Worm (Caenorhabditis elegans) whole organism, young adult: ENCODE results near the gene C02E7.8.

Experiments used
- B0336.3 ChIP-seq: fragments of 200-800 bp; sonication (Bioruptor generic); IDR thresholded peaks from 2 replicates; pipeline ENCODE4 v1.3.6; 2022; ENCODE audit warnings: missing genetic modification characterization, missing compliant biosample characterization
- F33H1.4 ChIP-seq: fragments of 200-800 bp; sonication (Bioruptor generic); IDR thresholded peaks from 2 replicates; pipeline ENCODE4 v1.3.6; 2022; ENCODE audit warnings: missing genetic modification reagents, missing genetic modification characterization, missing compliant biosample characterization
- F55B11.4 ChIP-seq: sonication (generic microtip); optimal IDR thresholded peaks from 2 replicates; lab custom pipeline; 2016; ENCODE audit warnings: missing compliant biosample characterization, missing genetic modification characterization, borderline replicate concordance; ENCODE audit not compliant: insufficient read depth
- T26A5.8 ChIP-seq: sonication (generic microtip); optimal IDR thresholded peaks from 2 replicates; lab custom pipeline; 2016; ENCODE audit warnings: missing genetic modification characterization, missing compliant biosample characterization
- Y95B8A.8 ChIP-seq: fragments of 200-800 bp; sonication (Bioruptor generic); IDR thresholded peaks from 2 replicates; pipeline ENCODE4 v1.3.6; 2022; ENCODE audit warnings: missing genetic modification reagents, missing genetic modification characterization, missing compliant biosample characterization
- ZK185.1 ChIP-seq: sonication (generic microtip); optimal IDR thresholded peaks from 2 replicates; lab custom pipeline; 2016; ENCODE audit warnings: mild to moderate bottlenecking, missing genetic modification characterization, missing compliant biosample characterization; ENCODE audit not compliant: poor library complexity, severe bottlenecking
- aptf-3 ChIP-seq: fragments of 200-800 bp; sonication (Bioruptor generic); IDR thresholded peaks from 2 replicates; pipeline ENCODE4 v1.3.6; 2022; ENCODE audit warnings: missing genetic modification characterization, missing compliant biosample characterization
- atf-7 ChIP-seq: sonication (generic microtip); optimal IDR thresholded peaks from 2 replicates; lab custom pipeline; 2017; ENCODE audit warnings: mild to moderate bottlenecking, missing genetic modification characterization, missing compliant biosample characterization
- attf-3 ChIP-seq: fragments of 200-800 bp; sonication (Bioruptor generic); conservative IDR thresholded peaks from 2 replicates; pipeline ENCODE4 v1.3.6; 2022; ENCODE audit warnings: missing genetic modification reagents, missing genetic modification characterization, missing compliant biosample characterization
- attf-5 ChIP-seq: fragments of 200-800 bp; sonication (Bioruptor generic); optimal IDR thresholded peaks from 2 replicates; lab custom pipeline; 2018; ENCODE audit warnings: mild to moderate bottlenecking, missing genetic modification characterization, missing compliant biosample characterization
- bed-1 ChIP-seq: fragments of 200-800 bp; sonication (Bioruptor generic); IDR thresholded peaks from 2 replicates; pipeline ENCODE4 v1.3.6; 2022; ENCODE audit warnings: missing genetic modification reagents, missing genetic modification characterization, missing compliant biosample characterization
- ccch-3 ChIP-seq: fragments of 200-800 bp; sonication (Bioruptor generic); optimal IDR thresholded peaks from 2 replicates; lab custom pipeline; 2018; ENCODE audit warnings: mild to moderate bottlenecking, missing genetic modification characterization, missing compliant biosample characterization
- ceh-27 ChIP-seq: fragments of 200-800 bp; sonication (Bioruptor generic); optimal IDR thresholded peaks from 2 replicates; lab custom pipeline; 2018; ENCODE audit warnings: mild to moderate bottlenecking, missing genetic modification characterization, moderate library complexity, missing compliant biosample characterization
- ceh-58 ChIP-seq: fragments of 200-800 bp; sonication (Bioruptor generic); IDR thresholded peaks from 2 replicates; pipeline ENCODE4 v1.3.6; 2022; ENCODE audit warnings: missing genetic modification characterization, missing compliant biosample characterization
- ceh-91 ChIP-seq: fragments of 200-800 bp; sonication (Bioruptor generic); IDR thresholded peaks from 2 replicates; pipeline ENCODE4 v1.3.6; 2022; ENCODE audit warnings: missing genetic modification reagents, missing genetic modification characterization, missing compliant biosample characterization
- chd-7 ChIP-seq: sonication (generic microtip); optimal IDR thresholded peaks from 2 replicates; lab custom pipeline; 2016; ENCODE audit warnings: mild to moderate bottlenecking, missing genetic modification characterization, moderate library complexity, missing compliant biosample characterization
- dox-1 ChIP-seq: fragments of 200-800 bp; sonication (Bioruptor generic); IDR thresholded peaks from 2 replicates; pipeline ENCODE4 v1.3.6; 2022; ENCODE audit warnings: missing genetic modification reagents, missing genetic modification characterization, missing compliant biosample characterization
- efl-1 ChIP-seq: fragments of 150-350 bp; optimal IDR thresholded peaks from 2 replicates; lab custom pipeline; 2014; ENCODE audit warnings: missing biosample characterization, missing genetic modification reagents, missing genetic modification characterization
- gei-17 ChIP-seq: fragments of 200-800 bp; sonication (Bioruptor generic); optimal IDR thresholded peaks from 2 replicates; lab custom pipeline; 2018; ENCODE audit warnings: mild to moderate bottlenecking, missing genetic modification characterization, missing compliant biosample characterization
- hlh-12 ChIP-seq: sonication (generic microtip); optimal IDR thresholded peaks from 2 replicates; lab custom pipeline; 2016; ENCODE audit warnings: missing genetic modification characterization, missing compliant biosample characterization
- hsf-1 ChIP-seq: fragments of 200-800 bp; sonication (Bioruptor generic); IDR thresholded peaks from 2 replicates; pipeline ENCODE4 v1.3.6; 2022; ENCODE audit warnings: missing genetic modification reagents, missing genetic modification characterization, missing compliant biosample characterization
- lin-35 ChIP-seq, 3 experiments: fragments of 150-350 bp in 2 of 3; sonication (generic microtip) in 1 of 3; optimal IDR thresholded peaks; 2 replicates each; lab custom pipeline; 2014 to 2018; ENCODE audit warnings: missing biosample characterization in 3 of 3, missing genetic modification characterization in 3 of 3, missing genetic modification reagents in 3 of 3
- lsl-1 ChIP-seq: fragments of 200-800 bp; sonication (Bioruptor generic); optimal IDR thresholded peaks from 2 replicates; lab custom pipeline; 2018; ENCODE audit warnings: mild to moderate bottlenecking, missing genetic modification characterization, moderate library complexity, missing compliant biosample characterization
- madf-3 ChIP-seq: fragments of 200-800 bp; sonication (Bioruptor generic); IDR thresholded peaks from 2 replicates; pipeline ENCODE4 v1.3.6; 2022; ENCODE audit warnings: missing genetic modification reagents, missing genetic modification characterization, missing compliant biosample characterization
- nhr-80 ChIP-seq: sonication (generic microtip); optimal IDR thresholded peaks from 2 replicates; lab custom pipeline; 2016; ENCODE audit warnings: missing genetic modification characterization, missing compliant biosample characterization
- pbrm-1 ChIP-seq: fragments of 200-800 bp; sonication (Bioruptor generic); IDR thresholded peaks from 2 replicates; pipeline ENCODE4 v1.3.6; 2022; ENCODE audit warnings: missing genetic modification reagents, missing genetic modification characterization, missing compliant biosample characterization
- rpc-1 ChIP-seq, 2 experiments: fragments of 150-350 bp in 1 of 2; sonication (generic microtip) in 1 of 2; optimal IDR thresholded peaks; 2 replicates each; lab custom pipeline; 2014 to 2018; ENCODE audit warnings: missing biosample characterization in 1 of 2, missing genetic modification characterization in 1 of 2, missing genetic modification reagents in 1 of 2, missing genotype in 1 of 2
- tlf-1 ChIP-seq: fragments of 200-800 bp; sonication (Bioruptor generic); optimal IDR thresholded peaks from 2 replicates; lab custom pipeline; 2018; ENCODE audit warnings: mild to moderate bottlenecking, missing genetic modification characterization, missing compliant biosample characterization
- unc-62 ChIP-seq: fragments of 150-350 bp; optimal IDR thresholded peaks from 2 replicates; lab custom pipeline; 2014; ENCODE audit warnings: missing biosample characterization, missing genetic modification reagents, missing genetic modification characterization
- zim-3 ChIP-seq: sonication (generic microtip); optimal IDR thresholded peaks from 2 replicates; lab custom pipeline; 2017; ENCODE audit warnings: mild to moderate bottlenecking, missing genetic modification characterization, moderate library complexity, missing compliant biosample characterization
- ztf-25 ChIP-seq: fragments of 200-800 bp; sonication (Bioruptor generic); IDR thresholded peaks from 2 replicates; pipeline ENCODE4 v1.3.6; 2022; ENCODE audit warnings: missing genetic modification reagents, missing genetic modification characterization, missing compliant biosample characterization

C02E7.8 gene

ce11 chrV:4920690-4921152, at the start of gene C02E7.8, which contains the start of gene srh-23:
C02E7.8 (minus strand) TSS chrV:4920790.
srh-23 (plus strand) TSS chrV:4921102.
- TF ChIP-seq lin-35 (GFP tag; optimal IDR thresholded peaks at IDR 0.05; lab: Kevin White, UChicago), result no peak
- no peak for TF ChIP-seq F33H1.4 (GFP tag; lab: Robert Waterston, UW)
- TF ChIP-seq ceh-27, result no peak
- no peak for TF ChIP-seq pbrm-1 (GFP tag; lab: Robert Waterston, UW)
- TF ChIP-seq unc-62 (GFP tag; lab: Kevin White, UChicago), result no peak
- no peak for TF ChIP-seq F55B11.4
- TF ChIP-seq Y95B8A.8 (GFP tag; lab: Robert Waterston, UW), result no peak
- no peak for TF ChIP-seq hsf-1 (GFP tag; lab: Robert Waterston, UW)
- no peak for TF ChIP-seq efl-1 (GFP tag; lab: Kevin White, UChicago)
- no peak for TF ChIP-seq ceh-91
- no peak for TF ChIP-seq B0336.3 (GFP tag; lab: Robert Waterston, UW)
- TF ChIP-seq attf-5 (GFP tag; lab: Kevin White, UChicago), result no peak
- no peak for TF ChIP-seq ZK185.1 (tag; lab: Kevin White, UChicago)
- TF ChIP-seq tlf-1, result no peak

- TF ChIP-seq hlh-12 (tag; lab: Kevin White, UChicago), result no peak
- peak; percentile 5 for TF ChIP-seq nhr-80 (tag; lab: Kevin White, UChicago)
Measured at ce11 chrV:4969503-4969902, 48.9 kb upstream of the C02E7.8 start.

- TF ChIP-seq gei-17 (no peak), nhr-80 (tag; lab: Kevin White, UChicago) (peak; percentile 6)
Measured at ce11 chrV:4968775-4969174, 48.2 kb upstream of the C02E7.8 start.

DNA sequence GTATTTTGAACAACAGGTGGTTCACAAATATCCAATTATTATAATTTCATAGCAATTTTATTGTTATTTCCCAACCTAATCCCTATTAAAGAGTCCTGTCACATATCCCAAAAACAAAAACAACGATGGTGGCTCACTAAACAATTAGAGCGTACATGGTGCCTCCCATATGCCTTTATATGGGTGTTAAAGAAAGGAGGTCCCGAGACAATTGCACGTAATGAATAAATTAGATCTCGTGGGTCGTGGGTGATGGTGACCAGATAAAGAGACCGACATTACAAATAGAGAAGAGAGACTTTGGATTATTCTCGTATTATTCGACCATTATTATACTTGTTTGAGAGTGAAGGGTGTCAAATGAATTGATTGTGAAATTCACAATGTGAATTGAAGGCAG, 46.6 kb upstream of the C02E7.8 start:
- TF ChIP-seq ceh-91 (no peak), ztf-25 (GFP tag; lab: Robert Waterston, UW) (no peak), rpc-1 (optimal IDR thresholded peaks at IDR 0.05; lab: Kevin White, UChicago) (no peak), rpc-1 (tag; optimal IDR thresholded peaks at IDR 0.05; lab: Kevin White, UChicago) (no peak), madf-3 (no peak), dox-1 (GFP tag; lab: Robert Waterston, UW) (no peak)

DNA sequence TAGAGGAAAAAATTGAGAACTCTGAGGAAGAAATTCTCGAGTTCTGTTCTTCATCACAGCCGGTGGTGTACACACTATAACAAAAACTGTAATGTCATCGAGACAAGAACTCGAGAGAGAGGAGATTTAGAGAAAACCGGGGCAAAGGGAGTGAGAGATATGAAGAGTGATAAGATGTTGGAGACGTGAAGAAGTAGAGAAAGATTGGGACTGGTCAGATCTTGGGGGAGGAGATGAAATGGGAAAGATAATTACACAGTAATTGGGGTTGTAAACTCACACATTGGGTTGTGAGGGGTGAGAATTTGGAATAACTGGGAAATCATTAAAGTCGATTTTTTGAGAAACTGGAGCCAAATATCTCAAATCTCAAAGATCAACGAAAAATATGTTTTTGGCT, 45.2 kb upstream of the C02E7.8 start:
- TF ChIP-seq chd-7 (tag; lab: Kevin White, UChicago), result no peak
- TF ChIP-seq T26A5.8 (tag; lab: Kevin White, UChicago), result no peak
- no peak for TF ChIP-seq lsl-1 (GFP tag; lab: Kevin White, UChicago)
- TF ChIP-seq ccch-3, result no peak
- TF ChIP-seq attf-3, result no peak
- no peak for TF ChIP-seq aptf-3 (GFP tag; lab: Robert Waterston, UW)
- TF ChIP-seq B0336.3 (GFP tag; lab: Robert Waterston, UW), result no peak
- no peak for TF ChIP-seq atf-7 (tag; lab: Kevin White, UChicago)
- TF ChIP-seq zim-3 (tag; lab: Kevin White, UChicago), result no peak
- TF ChIP-seq bed-1 (GFP tag; lab: Robert Waterston, UW), result no peak
- no peak for TF ChIP-seq ceh-58 (GFP tag; lab: Robert Waterston, UW)
